Worm (Caenorhabditis elegans) whole organism, L1 larva: ENCODE data around the gene col-80.

Experiments used
- C04F5.9 ChIP-seq: sonication (generic microtip); optimal IDR thresholded peaks from 2 replicates; lab custom pipeline; 2016; ENCODE audit warnings: missing genetic modification characterization, missing compliant biosample characterization
- C16A3.4 ChIP-seq: fragments of 150-350 bp; optimal IDR thresholded peaks from 2 replicates; lab custom pipeline; 2014; ENCODE audit warnings: missing biosample characterization, missing genetic modification characterization
- C34B4.2 ChIP-seq: sonication (generic microtip); optimal IDR thresholded peaks from 2 replicates; lab custom pipeline; 2017; ENCODE audit warnings: mild to moderate bottlenecking, missing genetic modification characterization, missing compliant biosample characterization
- F16B12.6 ChIP-seq: fragments of 150-350 bp; optimal IDR thresholded peaks from 2 replicates; lab custom pipeline; 2014; ENCODE audit warnings: missing biosample characterization, missing genetic modification characterization
- ama-1 ChIP-seq: fragments of 150-350 bp; optimal IDR thresholded peaks from 2 replicates; lab custom pipeline; 2014
- blmp-1 ChIP-seq: fragments of 150-350 bp; optimal IDR thresholded peaks from 2 replicates; lab custom pipeline; 2014; ENCODE audit warnings: missing biosample characterization, missing genetic modification characterization
- ceh-82 ChIP-seq, 3 experiments: fragments of 150-350 bp in 1 of 3; sonication (generic microtip) in 2 of 3; optimal IDR thresholded peaks; 2 replicates each; lab custom pipeline; 2014 to 2017; ENCODE audit warnings: missing biosample characterization in 3 of 3, missing genetic modification characterization in 3 of 3
- ceh-88 ChIP-seq: fragments of 200-800 bp; sonication (Bioruptor generic); IDR thresholded peaks from 2 replicates; pipeline ENCODE4 v1.3.6; 2022; ENCODE audit warnings: missing genetic modification characterization, missing compliant biosample characterization
- ceh-90 ChIP-seq: sonication (generic microtip); optimal IDR thresholded peaks from 2 replicates; lab custom pipeline; 2016; ENCODE audit warnings: missing genetic modification characterization, missing compliant biosample characterization
- ces-1 ChIP-seq: fragments of 150-350 bp; optimal IDR thresholded peaks from 2 replicates; lab custom pipeline; 2014; ENCODE audit warnings: missing biosample characterization, missing genetic modification reagents, missing genetic modification characterization
- dpl-1 ChIP-seq, 3 experiments: fragments of 150-350 bp in 2 of 3; sonication (generic microtip) in 1 of 3; optimal IDR thresholded peaks; 2 replicates each; lab custom pipeline; 2014 to 2017; ENCODE audit warnings: missing biosample characterization in 3 of 3, missing genetic modification characterization in 3 of 3, missing genetic modification reagents in 3 of 3
- efl-1 ChIP-seq, 4 experiments: fragments of 150-350 bp; optimal IDR thresholded peaks in 3 of 4; peaks in 1 of 4; 1 replicate in 1 of 4; 2 replicates in 3 of 4; lab custom pipeline; 2014; ENCODE audit warnings: missing biosample characterization in 2 of 4, missing genetic modification characterization in 2 of 4, missing genetic modification reagents in 2 of 4
- fkh-10 ChIP-seq: sonication (generic microtip); optimal IDR thresholded peaks from 2 replicates; lab custom pipeline; 2017; ENCODE audit warnings: missing biosample characterization, missing genetic modification reagents, missing genetic modification characterization
- fkh-8 ChIP-seq: sonication (generic microtip); optimal IDR thresholded peaks from 2 replicates; lab custom pipeline; 2016; ENCODE audit warnings: mild to moderate bottlenecking, missing genetic modification characterization, missing compliant biosample characterization
- fos-1 ChIP-seq: fragments of 150-350 bp; optimal IDR thresholded peaks from 2 replicates; lab custom pipeline; 2014; ENCODE audit warnings: missing biosample characterization, missing genetic modification characterization
- grh-1 ChIP-seq: fragments of 200-800 bp; sonication (Bioruptor generic); IDR thresholded peaks from 2 replicates; pipeline ENCODE4 v1.3.6; 2022; ENCODE audit warnings: missing genetic modification reagents, missing genetic modification characterization, missing compliant biosample characterization
- hlh-4 ChIP-seq: sonication (generic microtip); optimal IDR thresholded peaks from 2 replicates; lab custom pipeline; 2016; ENCODE audit warnings: mild to moderate bottlenecking, missing genetic modification characterization, missing compliant biosample characterization
- hpl-2 ChIP-seq: fragments of 150-350 bp; optimal IDR thresholded peaks from 2 replicates; lab custom pipeline; 2014; ENCODE audit warnings: missing biosample characterization, missing genetic modification reagents, missing genetic modification characterization
- isw-1 ChIP-seq: fragments of 200-800 bp; sonication (Bioruptor generic); IDR thresholded peaks from 2 replicates; pipeline ENCODE4 v1.3.6; 2022; ENCODE audit warnings: missing genetic modification characterization, missing compliant biosample characterization
- lin-15B ChIP-seq: fragments of 150-350 bp; sonication (generic microtip); optimal IDR thresholded peaks from 3 replicates; lab custom pipeline; 2014; ENCODE audit warnings: missing biosample characterization, missing genetic modification characterization
- lin-35 ChIP-seq, 2 experiments: fragments of 150-350 bp; optimal IDR thresholded peaks; 2 replicates each; lab custom pipeline; 2014; ENCODE audit warnings: missing biosample characterization in 2 of 2, missing genetic modification characterization in 2 of 2, missing genetic modification reagents in 2 of 2
- lsy-2 ChIP-seq, 2 experiments: fragments of 150-350 bp; optimal IDR thresholded peaks; 2 replicates each; lab custom pipeline; 2014; ENCODE audit warnings: missing biosample characterization in 2 of 2, missing genetic modification characterization in 2 of 2
- mdl-1 ChIP-seq, 2 experiments: fragments of 150-350 bp; optimal IDR thresholded peaks; 2 replicates each; lab custom pipeline; 2014 to 2017; ENCODE audit warnings: missing biosample characterization in 2 of 2, missing genetic modification characterization in 2 of 2, inconsistent platforms in 1 of 2
- nhr-11 ChIP-seq: fragments of 150-350 bp; optimal IDR thresholded peaks from 2 replicates; lab custom pipeline; 2014; ENCODE audit warnings: missing biosample characterization, missing genetic modification characterization
- nhr-12 ChIP-seq: sonication (generic microtip); optimal IDR thresholded peaks from 2 replicates; lab custom pipeline; 2017; ENCODE audit warnings: missing biosample characterization, missing genetic modification characterization
- nhr-28 ChIP-seq: fragments of 150-350 bp; optimal IDR thresholded peaks from 2 replicates; lab custom pipeline; 2014; ENCODE audit warnings: missing biosample characterization, missing genetic modification characterization
- nhr-47 ChIP-seq: sonication (generic microtip); optimal IDR thresholded peaks from 2 replicates; lab custom pipeline; 2016; ENCODE audit warnings: mild to moderate bottlenecking, missing genetic modification characterization, moderate library complexity, missing compliant biosample characterization
- nhr-71 ChIP-seq: sonication (generic microtip); optimal IDR thresholded peaks from 2 replicates; lab custom pipeline; 2016; ENCODE audit warnings: mild to moderate bottlenecking, missing genetic modification characterization, moderate library complexity, missing compliant biosample characterization
- nhr-76 ChIP-seq: sonication (generic microtip); optimal IDR thresholded peaks from 2 replicates; lab custom pipeline; 2017; ENCODE audit warnings: missing biosample characterization, missing genetic modification characterization
- nhr-77 ChIP-seq: fragments of 150-350 bp; optimal IDR thresholded peaks from 2 replicates; lab custom pipeline; 2014; ENCODE audit warnings: missing biosample characterization, missing genetic modification characterization
- nhr-85 ChIP-seq: sonication (generic microtip); peaks from one replicate; lab custom pipeline; 2016; ENCODE audit warnings: missing genetic modification characterization, inconsistent platforms, missing compliant biosample characterization
- nhr-90 ChIP-seq: sonication (generic microtip); optimal IDR thresholded peaks from 2 replicates; lab custom pipeline; 2016; ENCODE audit warnings: mild to moderate bottlenecking, missing genetic modification characterization, missing compliant biosample characterization; ENCODE audit not compliant: poor library complexity
- pqm-1 ChIP-seq: sonication (generic microtip); optimal IDR thresholded peaks from 3 replicates; lab custom pipeline; 2017; ENCODE audit warnings: missing biosample characterization, missing genetic modification characterization
- skn-1 ChIP-seq: fragments of 150-350 bp; optimal IDR thresholded peaks from 2 replicates; lab custom pipeline; 2014; ENCODE audit warnings: missing biosample characterization, missing genetic modification characterization
- snpc-4 ChIP-seq: fragments of 150-350 bp; optimal IDR thresholded peaks from 2 replicates; lab custom pipeline; 2014; ENCODE audit warnings: missing biosample characterization, missing genetic modification characterization
- snu-23 ChIP-seq: sonication (generic microtip); optimal IDR thresholded peaks from 2 replicates; lab custom pipeline; 2016; ENCODE audit warnings: missing genetic modification characterization, missing compliant biosample characterization
- sox-4 ChIP-seq: sonication (generic microtip); optimal IDR thresholded peaks from 2 replicates; lab custom pipeline; 2016; ENCODE audit warnings: missing genetic modification characterization, missing compliant biosample characterization
- sup-37 ChIP-seq: fragments of 200-800 bp; sonication (Bioruptor generic); optimal IDR thresholded peaks from 2 replicates; lab custom pipeline; 2018; ENCODE audit warnings: mild to moderate bottlenecking, missing genetic modification characterization, missing compliant biosample characterization
- swsn-7 ChIP-seq: sonication (generic microtip); optimal IDR thresholded peaks from 2 replicates; lab custom pipeline; 2016; ENCODE audit warnings: missing genetic modification characterization, missing compliant biosample characterization
- tbx-2 ChIP-seq: sonication (generic microtip); optimal IDR thresholded peaks from 2 replicates; lab custom pipeline; 2016; ENCODE audit warnings: missing genetic modification characterization, missing compliant biosample characterization
- tlp-1 ChIP-seq: fragments of 150-350 bp; optimal IDR thresholded peaks from 2 replicates; lab custom pipeline; 2014; ENCODE audit warnings: missing biosample characterization, missing genetic modification characterization
- unc-62 ChIP-seq: fragments of 150-350 bp; optimal IDR thresholded peaks from 2 replicates; lab custom pipeline; 2014; ENCODE audit warnings: missing biosample characterization, missing genetic modification reagents, missing genetic modification characterization
- xbp-1 ChIP-seq: sonication (generic microtip); optimal IDR thresholded peaks from 2 replicates; lab custom pipeline; 2016; ENCODE audit warnings: missing genetic modification characterization, missing compliant biosample characterization
- zag-1 ChIP-seq: fragments of 150-350 bp; optimal IDR thresholded peaks from 2 replicates; lab custom pipeline; 2014; ENCODE audit warnings: missing biosample characterization, missing genetic modification characterization

col-80 gene

DNA sequence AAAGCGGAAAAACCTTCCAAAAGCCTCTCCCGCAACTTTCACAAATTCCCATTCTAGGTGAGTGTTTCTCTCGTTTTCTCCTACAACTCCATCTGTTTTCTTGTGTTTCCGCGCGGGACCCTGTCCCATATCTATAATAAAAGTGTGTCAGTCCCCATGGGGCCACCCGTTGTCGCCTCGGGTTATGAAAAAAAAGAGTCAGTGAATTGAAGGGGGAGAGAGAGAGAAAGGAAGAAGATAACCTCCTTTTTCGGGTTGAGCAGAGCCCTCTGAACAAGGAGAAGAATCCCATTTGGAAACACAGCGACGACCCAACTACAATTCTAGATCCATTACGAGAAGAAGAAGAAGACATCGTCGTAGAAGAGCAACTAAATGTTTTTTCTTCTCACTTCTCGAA, 10.1 kb downstream of the col-80 start, which contains the start of gene C09G5.13:
C09G5.13 (plus strand) TSS at position 301 of the 400 bp plus-strand sequence.
- no peak for TF ChIP-seq efl-1 (optimal IDR thresholded peaks at IDR 0.05; lab: Kevin White, UChicago)
- TF ChIP-seq efl-1 (GFP tag; optimal IDR thresholded peaks at IDR 0.05 in 1 of 2; lab: Kevin White, UChicago) = peak in 1 of 2 experiments; percentile 31
- no peak for TF ChIP-seq dpl-1 (GFP tag; optimal IDR thresholded peaks at IDR 0.05; lab: Kevin White, UChicago)

DNA sequence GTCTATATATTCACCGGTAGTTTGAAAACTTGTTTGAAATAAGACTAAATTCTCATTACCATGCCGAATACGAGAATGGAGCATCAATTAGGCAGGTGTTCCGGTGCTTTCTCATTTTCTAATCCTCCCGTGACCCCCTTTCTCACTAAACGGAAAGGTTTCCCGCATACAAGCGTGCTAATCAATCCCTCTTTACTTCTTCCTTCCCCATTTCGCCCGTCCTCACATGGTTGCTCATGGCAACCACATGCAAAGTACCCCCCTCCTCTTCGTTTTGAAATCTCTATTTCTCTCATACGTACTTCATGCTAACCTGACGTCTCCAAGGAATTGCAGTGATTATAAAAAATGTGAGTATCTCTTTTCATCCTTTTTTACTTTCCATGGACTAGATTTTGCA, 12.9 kb downstream of the col-80 start, which contains the start of gene mks-5:
mks-5 (plus strand) TSS at position 301 of the 400 bp plus-strand sequence.
- TF ChIP-seq fkh-8 (tag; lab: Kevin White, UChicago) (peak; percentile 66), fkh-10 (GFP tag; lab: Kevin White, UChicago) (no peak)

DNA sequence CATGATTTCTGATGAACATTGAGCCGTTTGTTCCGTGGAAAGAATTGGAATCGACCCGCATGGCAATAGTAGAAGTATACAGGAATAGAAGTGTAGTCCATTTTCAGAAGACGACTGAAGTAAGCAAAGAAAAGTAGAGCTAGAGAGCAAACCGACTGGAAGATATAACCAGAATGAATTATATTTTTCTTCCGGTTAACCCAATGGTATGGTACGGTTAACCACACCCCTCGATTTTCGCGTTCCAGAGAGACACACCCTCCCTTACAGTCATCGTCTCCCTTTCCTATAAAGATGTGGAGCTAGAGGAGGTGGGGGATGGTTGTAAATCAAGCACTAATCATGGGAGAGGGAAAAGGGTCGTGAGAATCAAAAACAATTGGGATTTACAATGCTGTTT, 16.1 kb downstream of the col-80 start, which contains the start of gene C09G5.14:
C09G5.14 (minus strand) TSS at position 101 of the 400 bp plus-strand sequence.
- no peak for TF ChIP-seq snu-23
- no peak for TF ChIP-seq skn-1 (tag; lab: Kevin White, UChicago)
- no peak for TF ChIP-seq nhr-90 (tag; lab: Kevin White, UChicago)
- TF ChIP-seq, all 84 proteins: peak for 0

DNA sequence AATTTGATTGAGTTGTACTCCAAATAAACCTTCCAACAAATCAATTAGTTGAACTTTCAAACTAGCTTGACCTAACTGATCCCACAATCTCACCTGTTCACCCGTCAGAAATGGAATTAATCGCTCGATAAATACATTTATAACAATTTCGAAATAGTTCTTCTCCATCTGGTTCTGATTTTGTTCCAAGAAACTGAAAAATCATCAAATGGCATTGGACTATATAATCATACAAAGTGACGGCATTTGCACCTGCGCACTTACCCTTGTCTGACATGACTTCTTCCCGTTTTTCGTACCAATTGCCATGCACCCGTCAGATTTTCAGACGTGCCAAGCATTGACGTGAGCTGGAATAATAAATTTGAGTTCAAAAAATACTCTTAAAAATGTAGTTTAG, 23.7 kb downstream of the col-80 start:
- TF ChIP-seq fos-1 = no peak
- TF ChIP-seq nhr-11 (tag; lab: Kevin White, UChicago) = no peak
- TF ChIP-seq nhr-77 (tag; lab: Kevin White, UChicago) = no peak
- TF ChIP-seq unc-62 (GFP tag; lab: Kevin White, UChicago) = no peak
- TF ChIP-seq nhr-28 (tag; lab: Kevin White, UChicago) = no peak
- TF ChIP-seq C34B4.2 = no peak
- no peak for TF ChIP-seq C16A3.4 (tag; lab: Kevin White, UChicago)
- no peak for TF ChIP-seq sup-37
- TF ChIP-seq ama-1 (lab: Kevin White, UChicago) = no peak
- TF ChIP-seq sox-4 (tag; lab: Kevin White, UChicago) = no peak
- peak; percentile 3 for TF ChIP-seq swsn-7
- TF ChIP-seq ceh-90 (tag; lab: Kevin White, UChicago) = no peak
- no peak for TF ChIP-seq mdl-1 (tag; optimal IDR thresholded peaks at IDR 0.05; lab: Kevin White, UChicago)
- no peak for TF ChIP-seq ces-1
- TF ChIP-seq C04F5.9 (tag; lab: Kevin White, UChicago) = no peak
- TF ChIP-seq ceh-88 = no peak
- TF ChIP-seq tbx-2 (tag; lab: Kevin White, UChicago) = no peak
- no peak for TF ChIP-seq xbp-1 (tag; lab: Kevin White, UChicago)
- TF ChIP-seq pqm-1 (tag; lab: Kevin White, UChicago) = no peak
- TF ChIP-seq snpc-4 (tag; lab: Kevin White, UChicago) = no peak
- TF ChIP-seq efl-1 (optimal IDR thresholded peaks at IDR 0.05; lab: Kevin White, UChicago) = no peak
- TF ChIP-seq efl-1 (GFP tag; optimal IDR thresholded peaks at IDR 0.05 in 1 of 2; lab: Kevin White, UChicago) = no peak
- no peak for TF ChIP-seq ceh-82 (tag; optimal IDR thresholded peaks at IDR 0.05; lab: Kevin White, UChicago)
- TF ChIP-seq blmp-1 = no peak
- TF ChIP-seq hpl-2 (GFP tag; lab: Kevin White, UChicago) = no peak
- no peak for TF ChIP-seq F16B12.6
- peak; percentile 53 for TF ChIP-seq nhr-47 (tag; lab: Kevin White, UChicago)
- no peak for TF ChIP-seq lsy-2 (tag; optimal IDR thresholded peaks at IDR 0.05; lab: Kevin White, UChicago)
- TF ChIP-seq nhr-12 = no peak
- no peak for TF ChIP-seq nhr-76 (tag; lab: Kevin White, UChicago)
- TF ChIP-seq fkh-8 (tag; lab: Kevin White, UChicago) = peak; percentile 83
- TF ChIP-seq zag-1 (tag; lab: Kevin White, UChicago) = no peak
- no peak for TF ChIP-seq tlp-1
- TF ChIP-seq nhr-71 (tag; lab: Kevin White, UChicago) = peak; percentile 63
- TF ChIP-seq lin-35 (GFP tag; optimal IDR thresholded peaks at IDR 0.05; lab: Kevin White, UChicago) = no peak
- no peak for TF ChIP-seq lin-15B (tag; lab: Kevin White, UChicago)
- TF ChIP-seq isw-1 (GFP tag; lab: Robert Waterston, UW) = no peak
- TF ChIP-seq snu-23 = no peak
- TF ChIP-seq hlh-4 (tag; lab: Kevin White, UChicago) = peak; percentile 72
- no peak for TF ChIP-seq grh-1 (GFP tag; lab: Robert Waterston, UW)
- TF ChIP-seq nhr-85 (tag; lab: Kevin White, UChicago) = no peak
